Worm (Caenorhabditis elegans) whole organism, late embryonic: ENCODE measurements around the gene ZK829.9.

Source experiments
- che-1 ChIP-seq: sonication (generic microtip); optimal IDR thresholded peaks from 2 replicates; lab custom pipeline; 2016; ENCODE audit warnings: mild to moderate bottlenecking, missing genetic modification characterization, missing compliant biosample characterization
- dmd-4 ChIP-seq: sonication (generic microtip); optimal IDR thresholded peaks from 2 replicates; lab custom pipeline; 2016; ENCODE audit warnings: borderline replicate concordance, missing genetic modification characterization, missing compliant biosample characterization
- fkh-10 ChIP-seq: fragments of 150-350 bp; optimal IDR thresholded peaks from 2 replicates; lab custom pipeline; 2014; ENCODE audit warnings: missing biosample characterization, missing genetic modification reagents, missing genetic modification characterization
- hlh-15 ChIP-seq: sonication (generic microtip); optimal IDR thresholded peaks from 2 replicates; lab custom pipeline; 2016; ENCODE audit warnings: missing genetic modification characterization, missing compliant biosample characterization
- pha-4 ChIP-seq: fragments of 150-350 bp; optimal IDR thresholded peaks from 2 replicates; lab custom pipeline; 2018; ENCODE audit warnings: missing biosample characterization, missing genetic modification reagents, missing genetic modification characterization
- pqm-1 ChIP-seq: sonication (generic microtip); optimal IDR thresholded peaks from 2 replicates; lab custom pipeline; 2016; ENCODE audit warnings: missing genetic modification characterization, missing compliant biosample characterization
- rnt-1 ChIP-seq: sonication (generic microtip); optimal IDR thresholded peaks from 2 replicates; lab custom pipeline; 2016; ENCODE audit warnings: missing genetic modification characterization, missing compliant biosample characterization
- sox-4 ChIP-seq: sonication (generic microtip); optimal IDR thresholded peaks from 2 replicates; lab custom pipeline; 2017; ENCODE audit warnings: mild to moderate bottlenecking, missing genetic modification characterization, inconsistent platforms, missing compliant biosample characterization
- syd-9 ChIP-seq: sonication (generic microtip); optimal IDR thresholded peaks from 2 replicates; lab custom pipeline; 2016; ENCODE audit warnings: mild to moderate bottlenecking, missing genetic modification characterization, moderate library complexity, missing compliant biosample characterization
- tbx-7 ChIP-seq: sonication (generic microtip); optimal IDR thresholded peaks from 2 replicates; lab custom pipeline; 2016; ENCODE audit warnings: missing genotype, missing genetic modification characterization, missing compliant biosample characterization

ce11 chrIV:12010377-12010776, 40.0 kb downstream of the ZK829.9 start:
- TF ChIP-seq fkh-10 (GFP tag; lab: Kevin White, UChicago) (no peak), sox-4 (tag; lab: Kevin White, UChicago) (no peak), dmd-4 (tag; lab: Kevin White, UChicago) (peak; percentile 8), che-1 (no peak), tbx-7 (tag; lab: Kevin White, UChicago) (no peak), hlh-15 (no peak), syd-9 (tag; lab: Kevin White, UChicago) (peak; percentile 48), pha-4 (tag; lab: Kevin White, UChicago) (no peak), rnt-1 (tag; lab: Kevin White, UChicago) (peak; percentile 76), pqm-1 (tag; lab: Kevin White, UChicago) (no peak)
